Worm (Caenorhabditis elegans): ENCODE results near the gene lact-3.

Gene lact-3

DNA sequence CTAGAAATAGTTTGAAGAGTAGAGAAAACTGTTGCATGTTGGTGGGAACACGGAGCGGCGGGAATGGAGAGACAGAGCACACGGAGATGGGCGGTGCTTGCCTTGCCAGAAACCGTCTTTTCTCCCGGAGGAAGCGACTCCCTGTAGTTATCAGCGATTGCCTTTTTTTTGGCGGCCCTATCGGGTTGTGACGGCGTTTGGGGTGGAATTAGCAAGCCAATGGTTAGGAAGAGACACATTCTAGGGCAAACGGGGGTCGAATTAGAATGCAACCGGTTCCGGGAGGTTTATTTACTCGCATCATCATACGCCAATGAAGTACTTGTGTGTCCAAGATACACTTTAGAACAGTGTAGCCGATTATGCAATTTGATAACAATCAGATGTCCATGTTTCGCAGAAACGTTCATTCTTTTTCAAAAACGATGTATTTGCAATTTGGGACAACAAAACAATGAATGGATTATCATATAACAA, at the start of gene lact-3:
Gene lact-3 (minus strand): TSS at position 51 of the 477 bp plus-strand sequence.
- TF ChIP-seq nhr-23 (tag; optimal IDR thresholded peaks at IDR 0.05) (peak; percentile 69), jun-1 (tag; optimal IDR thresholded peaks at IDR 0.05) (peak; percentile 25), nhr-25 (tag; optimal IDR thresholded peaks at IDR 0.05) (peak; percentile 42), elt-2 (tag; optimal IDR thresholded peaks at IDR 0.05) (peak; percentile 70), aly-2 (tag; optimal IDR thresholded peaks at IDR 0.05) (peak; percentile 29), elt-1 (tag; optimal IDR thresholded peaks at IDR 0.05) (no peak), pqm-1 (tag; optimal IDR thresholded peaks at IDR 0.05) (no peak), ama-1 (optimal IDR thresholded peaks at IDR 0.05) (peak; percentile 48)

- TF ChIP-seq skn-1 (tag; optimal IDR thresholded peaks at IDR 0.05) (no peak), nhr-43 (tag; optimal IDR thresholded peaks at IDR 0.05; ENCODE audit: poor library complexity, severe bottlenecking) (no peak), nhr-237 (tag; optimal IDR thresholded peaks at IDR 0.05) (no peak), lin-39 (tag; optimal IDR thresholded peaks at IDR 0.05) (no peak), ceh-28 (tag; optimal IDR thresholded peaks at IDR 0.05) (no peak)
Observed at ce11 chrII:10706901-10707300, 49.4 kb upstream of the lact-3 start, which contains the start of gene col-80. Gene col-80 (plus strand): TSS chrII:10707201.

DNA sequence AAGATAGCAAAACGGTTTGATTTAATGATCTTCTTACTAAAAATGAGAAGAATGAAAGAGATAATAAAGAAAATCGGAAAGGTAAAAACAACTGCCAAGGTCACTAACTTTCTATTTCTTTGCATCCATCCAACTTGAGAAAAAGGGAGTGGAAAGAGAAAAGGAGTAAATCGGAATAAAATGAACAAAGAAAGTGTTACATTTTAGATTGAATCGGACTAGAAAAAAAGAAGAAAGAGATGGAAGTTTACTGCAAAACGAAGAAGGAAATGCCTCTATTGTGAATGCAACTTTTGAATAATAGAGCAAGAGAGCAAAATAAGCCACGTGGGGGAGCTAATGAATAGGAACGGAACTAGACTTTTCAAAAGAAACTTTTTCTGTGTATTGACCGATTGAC, 48.6 kb upstream of the lact-3 start:
- peak; percentile 18 for TF ChIP-seq nhr-25 (tag; optimal IDR thresholded peaks at IDR 0.05)
- TF ChIP-seq fkh-10 (GFP tag; optimal IDR thresholded peaks at IDR 0.05), result peak; percentile 71
- TF ChIP-seq fos-1 (tag; optimal IDR thresholded peaks at IDR 0.05), result no peak
- TF ChIP-seq unc-62 (GFP tag; optimal IDR thresholded peaks at IDR 0.05), result no peak
- TF ChIP-seq jun-1 (tag; optimal IDR thresholded peaks at IDR 0.05), result no peak

DNA sequence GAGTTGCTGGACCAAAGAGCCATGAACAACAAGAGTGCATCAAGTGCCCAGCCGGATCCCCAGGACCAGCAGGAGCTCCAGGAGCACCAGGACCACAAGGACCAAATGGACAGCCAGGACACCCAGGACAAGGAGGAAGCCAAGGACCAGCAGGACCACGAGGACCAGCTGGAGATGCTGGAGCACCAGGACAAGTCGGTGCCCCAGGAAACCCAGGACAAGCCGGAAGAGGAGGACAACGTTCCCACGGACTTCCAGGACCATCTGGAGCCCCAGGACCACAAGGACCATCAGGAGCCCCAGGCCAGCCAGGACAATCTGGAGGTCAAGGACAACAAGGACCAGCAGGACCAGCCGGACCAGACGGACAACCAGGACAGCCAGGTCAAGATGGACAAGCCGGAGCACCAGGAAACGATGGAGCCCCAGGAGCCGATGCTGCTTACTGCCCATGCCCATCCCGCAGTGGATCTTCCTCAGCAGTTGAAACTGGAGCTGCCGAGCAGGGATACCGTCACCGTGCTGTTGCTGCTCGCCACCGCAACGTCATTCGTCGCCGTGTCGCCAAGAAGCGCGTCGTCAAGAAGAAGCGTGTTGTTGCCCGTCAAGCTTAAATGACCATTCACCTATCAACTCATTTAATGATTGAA, 48.0 kb upstream of the lact-3 start:
- TF ChIP-seq egl-27 (tag; optimal IDR thresholded peaks at IDR 0.05), result no peak
- TF ChIP-seq ceh-28 (tag; optimal IDR thresholded peaks at IDR 0.05), result no peak
- no peak for TF ChIP-seq R02D3.7 (tag; optimal IDR thresholded peaks at IDR 0.05)
- TF ChIP-seq nhr-12 (tag; optimal IDR thresholded peaks at IDR 0.05), result no peak
- no peak for TF ChIP-seq ama-1 (optimal IDR thresholded peaks at IDR 0.05)
- TF ChIP-seq tbx-2 (tag; optimal IDR thresholded peaks at IDR 0.05), result no peak
- no peak for TF ChIP-seq aly-2 (tag; optimal IDR thresholded peaks at IDR 0.05)
- no peak for TF ChIP-seq elt-3 (tag; optimal IDR thresholded peaks at IDR 0.05)
- no peak for TF ChIP-seq nhr-28 (tag; optimal IDR thresholded peaks at IDR 0.05)
- no peak for TF ChIP-seq nhr-67 (tag; optimal IDR thresholded peaks at IDR 0.05)
- TF ChIP-seq nhr-23 (tag; optimal IDR thresholded peaks at IDR 0.05), result no peak
- TF ChIP-seq ceh-16 (tag; optimal IDR thresholded peaks at IDR 0.05), result no peak
- TF ChIP-seq jun-1 (tag; optimal IDR thresholded peaks at IDR 0.05), result no peak
- TF ChIP-seq nhr-77 (tag; optimal IDR thresholded peaks at IDR 0.05), result no peak
- TF ChIP-seq mml-1 (tag; optimal IDR thresholded peaks at IDR 0.05), result no peak
- no peak for TF ChIP-seq fkh-10 (GFP tag; optimal IDR thresholded peaks at IDR 0.05)

DNA sequence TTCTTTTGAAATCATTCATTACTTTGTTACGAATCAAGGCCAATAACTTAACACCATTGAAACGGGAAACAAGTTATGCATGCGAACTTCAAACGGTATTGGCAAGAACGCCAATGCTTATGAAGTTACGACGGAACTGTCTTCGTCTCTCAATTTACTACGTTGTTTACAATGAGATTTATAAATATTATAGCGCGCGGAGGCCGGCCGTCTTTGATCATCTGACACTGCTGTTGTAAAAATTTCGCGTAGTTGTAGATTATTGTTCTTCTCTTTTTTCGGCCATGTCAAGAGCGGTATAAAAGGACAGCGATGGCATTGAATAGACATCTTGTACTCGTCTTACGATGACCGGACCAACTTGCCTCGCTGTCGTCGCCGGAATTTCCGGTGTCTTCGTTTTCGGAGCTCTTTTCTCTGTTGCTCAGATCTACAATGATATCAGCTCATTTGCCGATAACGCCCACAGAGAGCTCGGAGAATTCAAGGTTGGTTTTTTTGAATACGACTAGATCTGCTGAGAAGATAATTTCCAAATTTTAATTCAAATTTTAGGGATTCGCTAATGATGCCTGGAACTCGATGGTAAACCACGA, 47.2 kb upstream of the lact-3 start, which contains the start of gene col-39:
Gene col-39 (plus strand): TSS at position 342 of the 596 bp plus-strand sequence.
- peak; percentile 56 for TF ChIP-seq nhr-25 (tag; optimal IDR thresholded peaks at IDR 0.05)
- TF ChIP-seq nfya-1 (tag; optimal IDR thresholded peaks at IDR 0.05; ENCODE audit: insufficient read depth), result no peak
- TF ChIP-seq ama-1 (optimal IDR thresholded peaks at IDR 0.05), result peak; percentile 69
- TF ChIP-seq ceh-28 (tag; optimal IDR thresholded peaks at IDR 0.05), result no peak

DNA sequence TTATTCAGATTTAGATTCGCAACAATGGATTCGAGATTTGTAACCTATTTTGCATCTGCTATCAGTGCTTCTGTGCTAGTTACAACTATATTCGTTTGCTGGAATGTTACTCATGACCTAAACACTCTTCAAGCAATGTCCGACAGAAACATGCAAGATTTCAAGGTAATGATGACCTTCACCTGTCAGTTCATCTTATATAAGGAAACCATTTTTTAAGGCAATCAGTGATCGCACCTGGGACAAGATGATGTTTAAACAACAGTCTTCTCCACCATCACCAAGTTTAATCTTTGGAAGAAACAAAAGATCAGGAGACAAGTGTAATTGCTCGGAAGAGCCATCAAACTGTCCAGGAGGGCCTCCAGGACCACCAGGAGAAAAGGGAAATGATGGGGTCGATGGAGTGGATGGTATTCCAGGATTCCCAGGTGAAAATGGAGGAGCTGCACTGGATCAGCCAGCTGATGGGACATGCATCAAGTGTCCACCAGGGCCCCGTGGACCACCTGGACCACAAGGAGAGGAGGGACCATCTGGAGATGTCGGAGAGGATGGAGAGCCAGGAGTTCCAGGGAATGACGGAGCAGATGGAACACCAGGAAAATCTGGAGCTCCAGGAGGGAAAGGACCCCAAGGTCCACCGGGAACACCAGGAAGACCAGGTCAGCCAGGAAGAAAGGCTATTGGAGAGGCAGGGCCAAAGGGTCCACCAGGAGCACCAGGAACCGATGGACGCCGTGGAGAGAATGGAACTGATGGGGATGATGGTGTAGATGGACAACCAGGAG, 46.3 kb upstream of the lact-3 start, which contains the start of gene col-79:
Gene col-79 (plus strand): TSS at position 20 of the 791 bp plus-strand sequence.
- TF ChIP-seq mdl-1 (tag; optimal IDR thresholded peaks at IDR 0.05) (no peak), eor-1 (tag; optimal IDR thresholded peaks at IDR 0.05) (no peak), fos-1 (tag; optimal IDR thresholded peaks at IDR 0.05) (no peak), nhr-76 (tag; optimal IDR thresholded peaks at IDR 0.05) (no peak), nhr-25 (tag; optimal IDR thresholded peaks at IDR 0.05) (peak; percentile 69)
